Worm (Caenorhabditis elegans): ENCODE measurements around the gene try-1.

try-1 gene

DNA sequence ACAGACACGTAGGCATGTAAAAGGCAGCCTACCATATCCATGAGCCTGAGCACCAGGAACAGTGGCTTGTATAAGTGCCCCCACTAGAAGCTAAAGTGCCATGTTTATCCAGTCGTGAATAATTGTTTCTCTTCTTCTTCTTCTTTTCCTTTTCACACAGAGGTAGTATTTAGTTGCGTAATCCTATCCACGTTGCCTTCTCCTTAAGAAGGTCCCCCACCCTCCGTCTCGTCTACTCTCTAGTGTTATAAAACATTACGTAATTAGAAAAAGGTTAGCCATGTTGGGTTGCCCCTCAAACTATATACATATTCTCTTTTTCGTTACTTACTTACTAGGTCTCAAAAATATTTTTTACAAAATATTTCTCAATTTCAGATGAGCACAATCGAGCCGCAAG lies 37.3 kb upstream of the try-1 start:
- no peak for TF ChIP-seq nhr-25 (tag; optimal IDR thresholded peaks at IDR 0.05)
- TF ChIP-seq blmp-1 (tag; optimal IDR thresholded peaks at IDR 0.05; ENCODE audit: insufficient read depth): no peak
- no peak for TF ChIP-seq ztf-1 (GFP tag; conservative IDR thresholded peaks at IDR 0.05)
- TF ChIP-seq R02D3.7 (tag; optimal IDR thresholded peaks at IDR 0.05): no peak
- TF ChIP-seq nhr-237 (tag; optimal IDR thresholded peaks at IDR 0.05): no peak
- no peak for TF ChIP-seq ztf-4 (tag; optimal IDR thresholded peaks at IDR 0.05)
- TF ChIP-seq dmd-4 (tag; optimal IDR thresholded peaks at IDR 0.05): no peak
- TF ChIP-seq unc-62 (GFP tag; optimal IDR thresholded peaks at IDR 0.05): no peak

DNA sequence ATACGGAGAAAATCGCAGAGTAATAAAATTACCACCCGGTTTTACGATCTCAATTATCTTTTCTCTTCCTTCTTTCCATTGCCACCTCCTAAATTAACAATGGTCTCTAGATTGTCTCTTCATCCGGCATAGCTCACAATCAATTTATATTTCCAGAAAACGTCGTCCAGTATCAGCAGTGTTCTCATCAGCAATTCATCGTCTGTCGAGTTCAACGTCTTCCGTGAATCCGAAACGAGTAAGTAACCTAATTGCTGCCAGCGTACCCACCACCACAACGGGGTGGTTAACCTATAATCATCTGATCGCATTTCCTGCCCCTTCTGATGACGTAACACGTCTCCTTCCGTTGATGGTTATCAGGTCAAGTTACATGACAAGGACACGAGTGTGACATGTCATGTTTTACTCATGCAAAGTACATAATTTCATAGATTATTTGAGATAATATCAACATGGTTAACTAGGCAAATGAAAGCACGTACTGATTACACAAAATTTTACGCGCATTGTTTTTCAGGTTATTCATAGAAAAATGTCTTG lies 36.7 kb upstream of the try-1 start:
- no peak for TF ChIP-seq egl-27 (tag; optimal IDR thresholded peaks at IDR 0.05)
- no peak for TF ChIP-seq mdl-1 (tag; optimal IDR thresholded peaks at IDR 0.05)
- no peak for TF ChIP-seq nhr-23 (tag; optimal IDR thresholded peaks at IDR 0.05)
- no peak for TF ChIP-seq blmp-1 (tag; optimal IDR thresholded peaks at IDR 0.05; ENCODE audit: insufficient read depth)
- TF ChIP-seq fos-1 (tag; optimal IDR thresholded peaks at IDR 0.05): no peak
- TF ChIP-seq elt-3 (tag; optimal IDR thresholded peaks at IDR 0.05): no peak
- TF ChIP-seq ama-1 (optimal IDR thresholded peaks at IDR 0.05): no peak
- TF ChIP-seq nhr-77 (tag; optimal IDR thresholded peaks at IDR 0.05): no peak
- peak; percentile 40 for TF ChIP-seq nhr-129 (tag; optimal IDR thresholded peaks at IDR 0.05)
- TF ChIP-seq crh-2 (tag; optimal IDR thresholded peaks at IDR 0.05): no peak
- TF ChIP-seq alr-1 (tag; optimal IDR thresholded peaks at IDR 0.05): no peak
- no peak for TF ChIP-seq nhr-237 (tag; optimal IDR thresholded peaks at IDR 0.05)
- no peak for TF ChIP-seq ztf-11 (tag; optimal IDR thresholded peaks at IDR 0.05)
- TF ChIP-seq skn-1 (tag; optimal IDR thresholded peaks at IDR 0.05): no peak
- no peak for TF ChIP-seq nhr-21 (tag; optimal IDR thresholded peaks at IDR 0.05)
- TF ChIP-seq lin-11 (tag; optimal IDR thresholded peaks at IDR 0.05): no peak
- TF ChIP-seq ztf-4 (tag; optimal IDR thresholded peaks at IDR 0.05): no peak
- peak; percentile 58 for TF ChIP-seq ceh-16 (tag; optimal IDR thresholded peaks at IDR 0.05)
- no peak for TF ChIP-seq elt-1 (tag; optimal IDR thresholded peaks at IDR 0.05)
- no peak for TF ChIP-seq unc-62 (GFP tag; optimal IDR thresholded peaks at IDR 0.05)
- no peak for TF ChIP-seq R02D3.7 (tag; optimal IDR thresholded peaks at IDR 0.05)
- TF ChIP-seq nhr-25 (tag; optimal IDR thresholded peaks at IDR 0.05): peak; percentile 32
- peak; percentile 49 for TF ChIP-seq sma-9 (GFP tag; optimal IDR thresholded peaks at IDR 0.05)
- TF ChIP-seq sma-9 (tag; optimal IDR thresholded peaks at IDR 0.05): no peak
- no peak for TF ChIP-seq unc-55 (GFP tag; optimal IDR thresholded peaks at IDR 0.05)

DNA sequence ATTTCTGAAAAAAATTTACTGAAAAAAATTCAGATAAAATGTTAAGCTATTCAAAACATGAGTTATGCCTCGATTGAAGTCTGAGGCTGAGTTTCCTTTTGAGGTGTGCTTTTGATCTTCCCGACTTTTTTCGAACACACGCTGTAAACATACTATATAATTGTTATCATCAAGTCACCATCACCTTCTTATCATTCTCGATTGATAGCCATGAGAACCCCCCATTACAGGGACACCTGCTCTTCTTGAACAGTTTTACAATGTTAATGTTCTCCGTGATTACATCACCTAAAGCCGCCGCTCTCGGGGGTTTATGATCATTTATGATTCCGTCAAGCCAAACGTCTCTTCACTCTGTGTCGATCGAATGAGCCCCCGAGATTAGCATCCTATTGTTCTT lies 34.8 kb upstream of the try-1 start:
- TF ChIP-seq nhr-6 (tag; optimal IDR thresholded peaks at IDR 0.05) (no peak), gmeb-1 (tag; optimal IDR thresholded peaks at IDR 0.05) (no peak), sma-9 (GFP tag; optimal IDR thresholded peaks at IDR 0.05) (no peak), sma-9 (tag; optimal IDR thresholded peaks at IDR 0.05) (no peak), nhr-10 (tag; optimal IDR thresholded peaks at IDR 0.05) (no peak), fos-1 (tag; optimal IDR thresholded peaks at IDR 0.05) (no peak), aly-2 (tag; optimal IDR thresholded peaks at IDR 0.05) (no peak), mbf-1 (tag; optimal IDR thresholded peaks at IDR 0.05) (no peak), skn-1 (tag; optimal IDR thresholded peaks at IDR 0.05) (no peak), ZK546.5 (tag; optimal IDR thresholded peaks at IDR 0.05) (no peak), nhr-23 (tag; optimal IDR thresholded peaks at IDR 0.05) (no peak)

DNA sequence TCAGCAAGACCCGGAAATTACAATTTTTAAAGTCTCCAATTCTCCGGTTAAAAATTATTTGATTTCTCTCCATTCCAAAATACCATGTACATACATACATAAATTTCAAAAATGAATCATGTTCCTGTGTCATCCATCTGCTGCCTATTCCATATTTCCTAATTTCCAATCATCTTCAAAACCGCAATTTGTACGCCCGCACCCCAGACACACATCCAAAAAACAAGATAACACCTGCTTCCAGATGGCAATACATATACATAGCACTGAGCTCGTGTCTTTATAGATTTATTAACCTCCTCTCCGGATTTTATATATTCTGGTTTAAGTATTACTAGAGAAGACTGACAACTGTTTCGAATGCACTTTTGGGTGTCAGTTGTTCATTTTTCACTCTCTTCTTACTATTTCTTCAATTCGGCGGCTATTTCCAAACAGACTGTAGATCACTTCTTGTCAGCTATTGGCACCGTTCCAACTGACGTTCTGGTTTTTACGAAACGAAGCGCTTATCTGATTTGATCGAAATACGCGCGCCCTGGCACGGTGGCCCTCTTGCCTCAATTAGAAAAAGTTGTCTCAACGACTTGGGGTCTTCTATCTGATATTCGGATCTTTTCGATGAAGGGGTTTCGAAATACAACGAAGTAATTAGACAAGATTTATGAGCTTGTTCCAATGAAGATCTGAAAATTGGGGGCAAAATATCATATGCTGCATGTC lies 32.5 kb upstream of the try-1 start:
- TF ChIP-seq dmd-4 (tag; optimal IDR thresholded peaks at IDR 0.05) (no peak), ztf-4 (tag; optimal IDR thresholded peaks at IDR 0.05) (no peak), mab-5 (tag; optimal IDR thresholded peaks at IDR 0.05) (no peak), nhr-6 (tag; optimal IDR thresholded peaks at IDR 0.05) (no peak), unc-39 (tag; optimal IDR thresholded peaks at IDR 0.05) (no peak), zag-1 (tag; optimal IDR thresholded peaks at IDR 0.05) (no peak), ceh-16 (tag; optimal IDR thresholded peaks at IDR 0.05) (peak; percentile 90), C34F6.9 (tag; optimal IDR thresholded peaks at IDR 0.05) (no peak), lin-13 (GFP tag; optimal IDR thresholded peaks at IDR 0.05) (no peak), gmeb-1 (tag; optimal IDR thresholded peaks at IDR 0.05) (no peak), elt-1 (tag; optimal IDR thresholded peaks at IDR 0.05) (peak; percentile 16)

Data from whole organism, L2 larva.